Worm (Caenorhabditis elegans): Measurements from ENCODE around the gene F56B3.11.

F56B3.11 gene

ce11 chrIV:813341-813740, 17.0 kb upstream of the F56B3.11 start (continued):
- TF ChIP-seq dox-1 (GFP tag; IDR thresholded peaks at IDR 0.05), result peak; percentile 74

- TF ChIP-seq hlh-26 (GFP tag; conservative IDR thresholded peaks at IDR 0.05), result no peak
- no peak for TF ChIP-seq let-526 (GFP tag; IDR thresholded peaks at IDR 0.05)
- no peak for TF ChIP-seq hlh-12 (tag; optimal IDR thresholded peaks at IDR 0.05)
- TF ChIP-seq hsf-1 (GFP tag; IDR thresholded peaks at IDR 0.05), result 0 out of 2 replicates have a peak, but pooled peaks have one; percentile 52
- peak; percentile 23; the same call in 1 of the 2 replicates for TF ChIP-seq F33H1.4 (GFP tag; IDR thresholded peaks at IDR 0.05)
- no peak for TF ChIP-seq unc-62 (GFP tag; optimal IDR thresholded peaks at IDR 0.05)
- no peak for TF ChIP-seq dpl-1 (GFP tag; optimal IDR thresholded peaks at IDR 0.05)
- TF ChIP-seq ztf-28 (GFP tag; IDR thresholded peaks at IDR 0.05), result no peak
- TF ChIP-seq madf-10 (tag; optimal IDR thresholded peaks at IDR 0.05), result no peak
- TF ChIP-seq F49E8.2 (tag; optimal IDR thresholded peaks at IDR 0.05; ENCODE audit: insufficient read depth), result no peak
- peak; percentile 31; the same call in 1 of the 2 replicates for TF ChIP-seq mcd-1 (GFP tag; IDR thresholded peaks at IDR 0.05)
- TF ChIP-seq rpc-1 (optimal IDR thresholded peaks at IDR 0.05), result no peak
- no peak for TF ChIP-seq rpc-1 (tag; optimal IDR thresholded peaks at IDR 0.05)
- TF ChIP-seq cebp-1 (GFP tag; IDR thresholded peaks at IDR 0.05), result no peak
- TF ChIP-seq cebp-1 (tag; optimal IDR thresholded peaks at IDR 0.05), result peak; percentile 18
- TF ChIP-seq nfya-1 (tag; optimal IDR thresholded peaks at IDR 0.05; ENCODE audit: borderline replicate concordance, insufficient read depth), result no peak
- TF ChIP-seq B0035.1 (tag; optimal IDR thresholded peaks at IDR 0.05), result no peak
- peak; percentile 89 for TF ChIP-seq lin-54 (GFP tag; optimal IDR thresholded peaks at IDR 0.05)
- TF ChIP-seq rec-8 (tag; optimal IDR thresholded peaks at IDR 0.05), result no peak
- peak; percentile 31 for TF ChIP-seq lsl-1 (GFP tag; optimal IDR thresholded peaks at IDR 0.05)
- no peak for TF ChIP-seq rcor-1 (GFP tag; IDR thresholded peaks at IDR 0.05)
- no peak for TF ChIP-seq repo-1 (tag; optimal IDR thresholded peaks at IDR 0.05)
- TF ChIP-seq lin-26 (GFP tag; IDR thresholded peaks at IDR 0.05), result no peak
- no peak for TF ChIP-seq K11D2.4 (GFP tag; IDR thresholded peaks at IDR 0.05)
- no peak for TF ChIP-seq zim-3 (tag; optimal IDR thresholded peaks at IDR 0.05)
- TF ChIP-seq madf-3 (GFP tag; IDR thresholded peaks at IDR 0.05), result 0 out of 2 replicates have a peak, but pooled peaks have one; percentile 50
- TF ChIP-seq dox-1 (GFP tag; IDR thresholded peaks at IDR 0.05), result no peak
- TF ChIP-seq hmg-1.2 (GFP tag; IDR thresholded peaks at IDR 0.05), result no peak
- TF ChIP-seq ama-1 (optimal IDR thresholded peaks at IDR 0.05), result no peak
- no peak for TF ChIP-seq ama-1 (GFP tag; optimal IDR thresholded peaks at IDR 0.05)
- TF ChIP-seq Y53G8AR.9 (GFP tag; conservative IDR thresholded peaks at IDR 0.05), result no peak
- no peak for TF ChIP-seq attf-5 (GFP tag; optimal IDR thresholded peaks at IDR 0.05)
- TF ChIP-seq efl-1 (GFP tag; optimal IDR thresholded peaks at IDR 0.05), result peak; percentile 28
- no peak for TF ChIP-seq nfyb-1 (GFP tag; IDR thresholded peaks at IDR 0.05)
- no peak for TF ChIP-seq Y67H2A.10 (GFP tag; conservative IDR thresholded peaks at IDR 0.05)
- TF ChIP-seq ceh-27 (GFP tag; optimal IDR thresholded peaks at IDR 0.05), result no peak
- TF ChIP-seq B0336.3 (GFP tag; IDR thresholded peaks at IDR 0.05), result no peak
- no peak for TF ChIP-seq F39B2.1 (GFP tag; IDR thresholded peaks at IDR 0.05)
- TF ChIP-seq die-1 (tag; optimal IDR thresholded peaks at IDR 0.05), result no peak
- TF ChIP-seq tbp1 (GFP tag; optimal IDR thresholded peaks at IDR 0.05), result peak; percentile 5
- no peak for TF ChIP-seq F10E7.11 (tag; optimal IDR thresholded peaks at IDR 0.05)
- no peak for TF ChIP-seq ztf-25 (GFP tag; IDR thresholded peaks at IDR 0.05)
- TF ChIP-seq hrde-1 (tag; optimal IDR thresholded peaks at IDR 0.05; ENCODE audit: borderline replicate concordance), result no peak
- no peak for TF ChIP-seq ceh-100 (GFP tag; IDR thresholded peaks at IDR 0.05)
- TF ChIP-seq attf-3 (GFP tag; conservative IDR thresholded peaks at IDR 0.05), result peak; percentile 85
- TF ChIP-seq sdz-38 (tag; optimal IDR thresholded peaks at IDR 0.05), result no peak
- no peak for TF ChIP-seq sea-2 (GFP tag; IDR thresholded peaks at IDR 0.05)
- TF ChIP-seq dpff-1 (tag; optimal IDR thresholded peaks at IDR 0.05), result no peak
Measured at ce11 chrIV:807027-807516, 10.7 kb upstream of the F56B3.11 start, which contains the start of gene Y55F3BL.6. Y55F3BL.6 (minus strand) TSS chrIV:807077.
